Worm (Caenorhabditis elegans): ENCODE measurements around the gene ech-9.

ech-9 gene

DNA sequence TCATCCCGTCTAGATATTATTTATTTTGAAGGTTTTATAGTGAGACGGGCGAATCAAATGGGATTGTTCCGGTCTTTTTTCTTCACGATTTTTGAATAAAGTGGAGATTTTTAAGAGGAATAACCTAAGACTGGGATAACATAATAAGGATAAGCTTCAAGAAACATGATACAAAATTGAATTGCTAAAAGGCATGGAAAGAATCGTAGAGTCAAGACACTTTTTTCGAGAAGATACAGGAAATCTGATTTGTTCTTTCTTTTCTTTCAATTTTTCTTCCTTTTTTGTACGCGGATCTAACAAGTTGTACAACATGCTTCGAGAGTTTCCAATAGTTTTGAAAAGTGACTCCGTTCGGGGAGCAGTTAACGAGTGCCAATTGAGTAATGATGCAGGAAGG, 43.6 kb downstream of the ech-9 start:
- TF ChIP-seq skn-1 (tag; optimal IDR thresholded peaks at IDR 0.05), result no peak
- no peak for TF ChIP-seq unc-39 (tag; optimal IDR thresholded peaks at IDR 0.05)
- TF ChIP-seq unc-55 (GFP tag; optimal IDR thresholded peaks at IDR 0.05), result no peak
- TF ChIP-seq lin-11 (tag; optimal IDR thresholded peaks at IDR 0.05), result no peak
- no peak for TF ChIP-seq mab-5 (tag; optimal IDR thresholded peaks at IDR 0.05)
- no peak for TF ChIP-seq ZK546.5 (tag; optimal IDR thresholded peaks at IDR 0.05)
- no peak for TF ChIP-seq C34F6.9 (tag; optimal IDR thresholded peaks at IDR 0.05)

DNA sequence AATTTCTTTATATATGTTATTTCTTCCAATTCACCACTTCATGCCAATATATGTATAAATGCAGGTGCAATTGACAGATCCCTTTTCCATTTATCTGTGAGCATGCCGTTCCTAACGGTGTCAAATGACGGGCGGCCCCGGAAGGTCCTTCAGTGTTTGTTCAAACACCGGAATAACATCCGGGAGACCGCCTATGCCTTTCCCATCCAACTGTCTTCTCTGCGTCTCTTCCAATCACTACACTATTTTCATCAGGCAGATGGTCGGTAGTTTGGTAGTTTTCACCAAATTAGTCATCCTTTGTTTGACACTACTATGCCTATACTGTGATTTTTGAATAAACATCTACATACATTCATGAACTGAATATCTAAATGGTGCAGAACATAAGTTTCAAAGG, 44.5 kb downstream of the ech-9 start:
- TF ChIP-seq nhr-23 (tag; optimal IDR thresholded peaks at IDR 0.05) (no peak), nhr-10 (tag; optimal IDR thresholded peaks at IDR 0.05) (no peak), zag-1 (tag; optimal IDR thresholded peaks at IDR 0.05) (no peak), ztf-1 (GFP tag; conservative IDR thresholded peaks at IDR 0.05) (no peak), nhr-11 (tag; optimal IDR thresholded peaks at IDR 0.05) (no peak), dmd-4 (tag; optimal IDR thresholded peaks at IDR 0.05) (no peak), fos-1 (tag; optimal IDR thresholded peaks at IDR 0.05) (no peak), ZK546.5 (tag; optimal IDR thresholded peaks at IDR 0.05) (no peak), nhr-77 (tag; optimal IDR thresholded peaks at IDR 0.05) (no peak), elt-3 (tag; optimal IDR thresholded peaks at IDR 0.05) (no peak), crh-2 (tag; optimal IDR thresholded peaks at IDR 0.05) (no peak), skn-1 (tag; optimal IDR thresholded peaks at IDR 0.05) (no peak), snpc-4 (tag; optimal IDR thresholded peaks at IDR 0.05) (no peak), nhr-21 (tag; optimal IDR thresholded peaks at IDR 0.05) (no peak), sma-9 (GFP tag; optimal IDR thresholded peaks at IDR 0.05) (no peak), sma-9 (tag; optimal IDR thresholded peaks at IDR 0.05) (no peak)

DNA sequence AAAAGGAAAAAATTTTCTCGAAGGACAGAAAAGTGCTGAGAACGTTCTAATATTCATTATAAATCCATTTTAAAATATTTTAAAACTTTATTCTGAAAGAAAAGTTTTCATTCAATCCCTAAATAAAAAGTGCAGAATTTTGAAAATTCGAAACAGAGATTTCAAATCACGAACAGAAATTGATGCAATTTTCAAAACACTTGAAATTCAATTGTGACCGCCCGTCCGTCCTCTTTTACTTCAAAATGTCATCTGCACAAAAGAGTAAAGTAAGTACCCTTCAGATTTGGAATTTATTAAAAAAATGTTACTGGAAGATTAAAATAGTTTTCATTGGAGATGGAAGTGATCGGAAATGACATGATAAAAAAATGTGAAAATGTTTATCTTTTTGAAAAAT, 46.6 kb downstream of the ech-9 start:
- no peak for TF ChIP-seq alr-1 (tag; optimal IDR thresholded peaks at IDR 0.05)
- no peak for TF ChIP-seq mbf-1 (tag; optimal IDR thresholded peaks at IDR 0.05)
- TF ChIP-seq nhr-129 (tag; optimal IDR thresholded peaks at IDR 0.05), result no peak
- no peak for TF ChIP-seq elt-1 (tag; optimal IDR thresholded peaks at IDR 0.05)
- TF ChIP-seq gmeb-1 (tag; optimal IDR thresholded peaks at IDR 0.05), result no peak
- TF ChIP-seq crh-2 (tag; optimal IDR thresholded peaks at IDR 0.05), result no peak
- TF ChIP-seq unc-39 (tag; optimal IDR thresholded peaks at IDR 0.05), result no peak
- no peak for TF ChIP-seq nhr-12 (tag; optimal IDR thresholded peaks at IDR 0.05)
- no peak for TF ChIP-seq snpc-4 (tag; optimal IDR thresholded peaks at IDR 0.05)
- TF ChIP-seq ama-1 (optimal IDR thresholded peaks at IDR 0.05), result no peak
- no peak for TF ChIP-seq unc-55 (GFP tag; optimal IDR thresholded peaks at IDR 0.05)
- no peak for TF ChIP-seq ztf-4 (tag; optimal IDR thresholded peaks at IDR 0.05)
- no peak for TF ChIP-seq elt-3 (tag; optimal IDR thresholded peaks at IDR 0.05)
- TF ChIP-seq lin-13 (GFP tag; optimal IDR thresholded peaks at IDR 0.05), result no peak
- TF ChIP-seq mdl-1 (tag; optimal IDR thresholded peaks at IDR 0.05), result no peak
- TF ChIP-seq sma-3 (GFP tag; optimal IDR thresholded peaks at IDR 0.05), result no peak

All from whole organism, L2 larva.